Worm (Caenorhabditis elegans) whole organism, young adult: Measurements from ENCODE around the gene phat-7.

ENCODE experiments used
- B0019.2 ChIP-seq: fragments of 200-800 bp; sonication (Bioruptor generic); conservative IDR thresholded peaks from 2 replicates; pipeline ENCODE4 v1.3.6; 2022; ENCODE audit warnings: missing genetic modification reagents, missing genetic modification characterization, missing compliant biosample characterization
- F10E7.11 ChIP-seq: sonication (generic microtip); optimal IDR thresholded peaks from 2 replicates; lab custom pipeline; 2017; ENCODE audit warnings: mild to moderate bottlenecking, missing genetic modification characterization, moderate library complexity, missing compliant biosample characterization
- F22D6.2 ChIP-seq: sonication (generic microtip); optimal IDR thresholded peaks from 2 replicates; lab custom pipeline; 2016; ENCODE audit warnings: mild to moderate bottlenecking, missing genetic modification characterization, missing compliant biosample characterization
- F23B12.7 ChIP-seq: sonication (generic microtip); optimal IDR thresholded peaks from 2 replicates; lab custom pipeline; 2017; ENCODE audit warnings: missing genetic modification characterization, mild to moderate bottlenecking, missing compliant biosample characterization, antibody characterized with exemption, moderate library complexity; ENCODE audit not compliant: insufficient read depth
- F37B4.10 ChIP-seq: fragments of 200-800 bp; sonication (Bioruptor generic); IDR thresholded peaks from 2 replicates; pipeline ENCODE4 v1.3.6; 2022; ENCODE audit warnings: missing genetic modification characterization, missing compliant biosample characterization
- Y53F4B.3 ChIP-seq: fragments of 200-800 bp; sonication (Bioruptor generic); IDR thresholded peaks from 2 replicates; pipeline ENCODE4 v1.3.6; 2022; ENCODE audit warnings: missing genetic modification reagents, missing genetic modification characterization, missing compliant biosample characterization
- Y53G8AR.9 ChIP-seq: fragments of 200-800 bp; sonication (Bioruptor generic); conservative IDR thresholded peaks from 2 replicates; pipeline ENCODE4 v1.3.6; 2022; ENCODE audit warnings: missing genetic modification reagents, missing genetic modification characterization, missing compliant biosample characterization
- Y79H2A.3 ChIP-seq: fragments of 200-800 bp; sonication (Bioruptor generic); conservative IDR thresholded peaks from 2 replicates; pipeline ENCODE4 v1.3.6; 2022; ENCODE audit warnings: missing genetic modification reagents, missing genetic modification characterization, missing compliant biosample characterization
- ZK185.1 ChIP-seq: sonication (generic microtip); optimal IDR thresholded peaks from 2 replicates; lab custom pipeline; 2016; ENCODE audit warnings: mild to moderate bottlenecking, missing genetic modification characterization, missing compliant biosample characterization; ENCODE audit not compliant: poor library complexity, severe bottlenecking
- aptf-2 ChIP-seq: fragments of 200-800 bp; sonication (Bioruptor generic); conservative IDR thresholded peaks from 2 replicates; pipeline ENCODE4 v1.3.6; 2022; ENCODE audit warnings: missing genetic modification reagents, missing genetic modification characterization, missing compliant biosample characterization
- atf-7 ChIP-seq: sonication (generic microtip); optimal IDR thresholded peaks from 2 replicates; lab custom pipeline; 2017; ENCODE audit warnings: mild to moderate bottlenecking, missing genetic modification characterization, missing compliant biosample characterization
- athp-1 ChIP-seq: sonication (generic microtip); optimal IDR thresholded peaks from 2 replicates; lab custom pipeline; 2017; ENCODE audit warnings: mild to moderate bottlenecking, missing genetic modification characterization, missing compliant biosample characterization
- bed-2 ChIP-seq: fragments of 200-800 bp; sonication (Bioruptor generic); IDR thresholded peaks from 2 replicates; pipeline ENCODE4 v1.3.6; 2022; ENCODE audit warnings: missing genetic modification reagents, missing genetic modification characterization, missing compliant biosample characterization
- cebp-1 ChIP-seq, 2 experiments: fragments of 200-800 bp in 1 of 2; sonication (Bioruptor generic) in 1 of 2; sonication (generic microtip) in 1 of 2; IDR thresholded peaks in 1 of 2; optimal IDR thresholded peaks in 1 of 2; 2 replicates each; pipeline versions ENCODE4 v1.3.6 to Lab custom; 2017 to 2022; ENCODE audit warnings: missing compliant biosample characterization in 2 of 2, missing genetic modification characterization in 2 of 2, mild to moderate bottlenecking in 1 of 2, missing genetic modification reagents in 1 of 2, moderate library complexity in 1 of 2
- ceh-40 ChIP-seq: fragments of 200-800 bp; sonication (Bioruptor generic); IDR thresholded peaks from 2 replicates; pipeline ENCODE4 v1.3.6; 2022; ENCODE audit warnings: missing genetic modification characterization, missing compliant biosample characterization
- egrh-3 ChIP-seq: fragments of 200-800 bp; sonication (Bioruptor generic); IDR thresholded peaks from 2 replicates; pipeline ENCODE4 v1.3.6; 2022; ENCODE audit warnings: missing genetic modification reagents, missing genetic modification characterization, missing compliant biosample characterization
- ets-4 ChIP-seq: fragments of 200-800 bp; sonication (Bioruptor generic); optimal IDR thresholded peaks from 2 replicates; lab custom pipeline; 2018; ENCODE audit warnings: mild to moderate bottlenecking, missing genetic modification characterization, missing compliant biosample characterization
- fkh-3 ChIP-seq: sonication (generic microtip); optimal IDR thresholded peaks from 2 replicates; lab custom pipeline; 2016; ENCODE audit warnings: mild to moderate bottlenecking, missing genetic modification characterization, missing compliant biosample characterization
- gei-17 ChIP-seq: fragments of 200-800 bp; sonication (Bioruptor generic); optimal IDR thresholded peaks from 2 replicates; lab custom pipeline; 2018; ENCODE audit warnings: mild to moderate bottlenecking, missing genetic modification characterization, missing compliant biosample characterization
- hmg-20 ChIP-seq: fragments of 200-800 bp; sonication (Bioruptor generic); IDR thresholded peaks from 2 replicates; pipeline ENCODE4 v1.3.6; 2022; ENCODE audit warnings: missing genetic modification reagents, missing genetic modification characterization, missing compliant biosample characterization
- hrde-1 ChIP-seq: sonication (generic microtip); optimal IDR thresholded peaks from 2 replicates; lab custom pipeline; 2016; ENCODE audit warnings: missing genetic modification characterization, mild to moderate bottlenecking, missing compliant biosample characterization, moderate library complexity, missing genotype, missing genetic modification reagents, borderline replicate concordance
- hsf-1 ChIP-seq: fragments of 200-800 bp; sonication (Bioruptor generic); IDR thresholded peaks from 2 replicates; pipeline ENCODE4 v1.3.6; 2022; ENCODE audit warnings: missing genetic modification reagents, missing genetic modification characterization, missing compliant biosample characterization
- let-526 ChIP-seq: fragments of 200-800 bp; sonication (Bioruptor generic); IDR thresholded peaks from 2 replicates; pipeline ENCODE4 v1.3.6; 2022; ENCODE audit warnings: missing genetic modification reagents, missing genetic modification characterization, missing compliant biosample characterization
- let-607 ChIP-seq, 2 experiments: fragments of 200-800 bp in 1 of 2; sonication (Bioruptor generic) in 1 of 2; sonication (generic microtip) in 1 of 2; optimal IDR thresholded peaks; 2 replicates each; lab custom pipeline; 2016 to 2018; ENCODE audit warnings: mild to moderate bottlenecking in 2 of 2, missing compliant biosample characterization in 2 of 2, missing genetic modification characterization in 2 of 2, moderate library complexity in 2 of 2, missing genotype in 1 of 2
- lin-40 ChIP-seq: sonication (generic microtip); optimal IDR thresholded peaks from 2 replicates; lab custom pipeline; 2016; ENCODE audit warnings: missing genetic modification characterization, mild to moderate bottlenecking, missing compliant biosample characterization, missing genotype, missing genetic modification reagents
- lsy-27 ChIP-seq: sonication (generic microtip); optimal IDR thresholded peaks from 2 replicates; lab custom pipeline; 2017; ENCODE audit warnings: missing genetic modification characterization, mild to moderate bottlenecking, missing compliant biosample characterization, antibody characterized with exemption, missing genotype, borderline replicate concordance; ENCODE audit not compliant: insufficient read depth
- mel-28 ChIP-seq: sonication (generic microtip); optimal IDR thresholded peaks from 2 replicates; lab custom pipeline; 2016; ENCODE audit warnings: borderline replicate concordance, mild to moderate bottlenecking, missing genetic modification characterization, missing compliant biosample characterization
- mxl-1 ChIP-seq: sonication (generic microtip); optimal IDR thresholded peaks from 2 replicates; lab custom pipeline; 2016; ENCODE audit warnings: missing genetic modification characterization, missing compliant biosample characterization
- nfya-2 ChIP-seq: fragments of 200-800 bp; sonication (Bioruptor generic); IDR thresholded peaks from 2 replicates; pipeline ENCODE4 v1.3.6; 2022; ENCODE audit warnings: missing genetic modification reagents, missing genetic modification characterization, missing compliant biosample characterization
- nhr-120 ChIP-seq: fragments of 200-800 bp; sonication (Bioruptor generic); IDR thresholded peaks from 2 replicates; pipeline ENCODE4 v1.3.6; 2022; ENCODE audit warnings: missing genetic modification characterization, missing compliant biosample characterization
- nhr-179 ChIP-seq: sonication (generic microtip); optimal IDR thresholded peaks from 2 replicates; lab custom pipeline; 2016; ENCODE audit warnings: mild to moderate bottlenecking, missing genetic modification characterization, missing compliant biosample characterization
- nhr-90 ChIP-seq: sonication (generic microtip); optimal IDR thresholded peaks from 2 replicates; lab custom pipeline; 2016; ENCODE audit warnings: missing genotype, mild to moderate bottlenecking, missing genetic modification characterization, missing compliant biosample characterization
- pbrm-1 ChIP-seq: fragments of 200-800 bp; sonication (Bioruptor generic); IDR thresholded peaks from 2 replicates; pipeline ENCODE4 v1.3.6; 2022; ENCODE audit warnings: missing genetic modification reagents, missing genetic modification characterization, missing compliant biosample characterization
- rpc-1 ChIP-seq, 2 experiments: fragments of 150-350 bp in 1 of 2; sonication (generic microtip) in 1 of 2; optimal IDR thresholded peaks; 2 replicates each; lab custom pipeline; 2014 to 2018; ENCODE audit warnings: missing biosample characterization in 1 of 2, missing genetic modification characterization in 1 of 2, missing genetic modification reagents in 1 of 2, missing genotype in 1 of 2
- unc-130 ChIP-seq: sonication (generic microtip); optimal IDR thresholded peaks from 2 replicates; lab custom pipeline; 2016; ENCODE audit warnings: missing genetic modification reagents, missing genetic modification characterization, missing compliant biosample characterization
- zim-3 ChIP-seq: sonication (generic microtip); optimal IDR thresholded peaks from 2 replicates; lab custom pipeline; 2017; ENCODE audit warnings: mild to moderate bottlenecking, missing genetic modification characterization, moderate library complexity, missing compliant biosample characterization
- ztf-25 ChIP-seq: fragments of 200-800 bp; sonication (Bioruptor generic); IDR thresholded peaks from 2 replicates; pipeline ENCODE4 v1.3.6; 2022; ENCODE audit warnings: missing genetic modification reagents, missing genetic modification characterization, missing compliant biosample characterization

phat-7 gene

DNA sequence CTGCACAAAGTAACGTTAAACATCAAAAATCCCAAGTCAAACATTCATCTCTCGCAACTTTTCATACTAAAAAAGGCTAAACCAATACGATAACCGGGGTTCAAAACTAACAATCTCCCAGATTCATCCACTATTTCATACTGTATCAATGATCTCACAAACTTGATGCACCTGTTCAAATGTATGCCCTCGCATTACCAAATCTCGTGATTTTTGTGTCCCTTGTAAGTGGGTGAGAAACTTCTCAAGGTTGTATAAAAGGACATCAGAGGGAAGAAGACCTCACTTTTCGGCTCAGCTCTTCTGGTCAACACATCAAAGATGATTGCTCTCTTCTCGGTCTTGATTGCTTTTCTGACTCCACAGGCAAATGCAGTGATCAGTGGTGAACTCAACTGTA lies 2.6 kb upstream of the phat-7 start, which contains the start of gene phat-3:
Gene phat-3 (plus strand): TSS at position 301 of the 400 bp plus-strand sequence.
- 0 out of 2 replicates have a peak, but pooled peaks have one; percentile 52 for TF ChIP-seq F37B4.10 (GFP tag; lab: Robert Waterston, UW)
- TF ChIP-seq cebp-1 (GFP tag; IDR thresholded peaks at IDR 0.05; lab: Robert Waterston, UW): no peak
- no peak for TF ChIP-seq cebp-1 (tag; optimal IDR thresholded peaks at IDR 0.05; lab: Kevin White, UChicago)

DNA sequence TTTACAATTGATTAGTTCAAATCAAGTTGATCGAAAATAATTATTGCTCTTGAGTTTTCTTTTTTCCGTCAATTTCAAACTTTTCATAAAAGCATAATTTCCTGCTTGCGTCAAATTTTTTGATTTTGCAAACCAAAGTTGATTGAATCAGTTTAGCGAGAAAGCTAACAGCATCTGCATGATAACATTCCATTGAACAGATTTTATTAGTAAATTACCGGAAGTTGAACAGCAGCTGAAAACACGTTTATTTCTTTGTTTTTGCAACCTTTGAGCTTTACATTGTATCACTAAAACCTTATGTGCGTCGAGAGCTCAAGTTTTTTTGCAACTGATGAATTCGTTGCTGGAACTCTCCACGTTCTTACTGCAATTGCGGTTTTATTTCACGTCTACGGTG lies 1.3 kb downstream of the phat-7 start, which contains the start of gene srh-169:
Gene srh-169 (plus strand): TSS at position 301 of the 400 bp plus-strand sequence.
- TF ChIP-seq lsy-27 (tag; lab: Kevin White, UChicago) (no peak), nhr-90 (tag; lab: Kevin White, UChicago) (no peak), ceh-40 (GFP tag; lab: Robert Waterston, UW) (no peak), egrh-3 (no peak), nhr-120 (GFP tag; lab: Robert Waterston, UW) (no peak), unc-130 (GFP tag; lab: Kevin White, UChicago) (no peak), mel-28 (tag; lab: Kevin White, UChicago) (no peak), nhr-179 (no peak), let-607 (tag; optimal IDR thresholded peaks at IDR 0.05; lab: Kevin White, UChicago) (no peak), Y79H2A.3 (GFP tag; lab: Robert Waterston, UW) (no peak), nfya-2 (GFP tag; lab: Robert Waterston, UW) (no peak), hmg-20 (GFP tag; lab: Robert Waterston, UW) (no peak), atf-7 (no peak), fkh-3 (tag; lab: Kevin White, UChicago) (no peak), F37B4.10 (GFP tag; lab: Robert Waterston, UW) (no peak), ZK185.1 (tag; lab: Kevin White, UChicago) (no peak), aptf-2 (no peak), zim-3 (tag; lab: Kevin White, UChicago) (no peak), let-526 (GFP tag; lab: Robert Waterston, UW) (no peak)
- TF ChIP-seq, all 124 proteins: peak for 0

DNA sequence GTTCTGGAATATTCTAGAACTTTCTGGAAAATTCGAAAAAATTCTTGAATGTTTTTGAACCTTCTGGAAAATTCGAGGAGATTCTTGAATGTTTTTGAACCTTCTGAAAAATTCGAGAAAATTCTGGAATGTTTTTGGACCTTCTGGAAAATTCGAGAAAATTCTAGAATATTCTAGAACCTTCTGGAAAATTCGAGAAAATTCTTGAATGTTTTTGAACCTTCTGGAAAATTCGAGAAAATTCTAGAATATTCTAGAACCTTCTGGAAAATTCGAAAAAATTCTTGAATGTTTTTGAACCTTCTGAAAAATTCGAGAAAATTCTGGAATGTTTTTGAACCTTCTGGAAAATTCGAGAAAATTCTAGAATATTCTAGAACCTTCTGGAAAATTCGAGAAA lies 4.6 kb downstream of the phat-7 start:
- TF ChIP-seq hsf-1: peak; percentile 93
- TF ChIP-seq, all 124 proteins: peak for 1; not testable (repeated sequence) for 123

DNA sequence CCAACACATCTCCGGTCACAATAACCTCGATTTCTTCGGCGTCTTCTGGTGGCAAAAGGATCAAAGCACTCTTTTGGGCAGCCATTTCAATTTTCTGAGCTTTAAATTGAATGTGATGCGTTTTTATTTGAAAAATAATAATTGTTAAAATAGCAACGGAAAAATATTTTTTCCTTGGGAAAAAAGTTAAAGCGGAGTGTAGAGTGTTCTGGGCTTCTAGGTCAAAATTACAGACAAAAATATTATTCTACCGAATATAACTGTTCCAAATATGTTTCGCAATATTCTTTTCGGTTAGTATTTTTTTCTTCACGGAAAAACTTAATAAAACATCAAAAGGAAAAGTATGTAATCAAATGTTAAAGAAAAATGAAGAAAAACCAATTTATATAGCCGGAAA lies 8.8 kb downstream of the phat-7 start, which contains the start of gene djr-1.2:
Gene djr-1.2 (minus strand): TSS at position 101 of the 400 bp plus-strand sequence.
- no peak for TF ChIP-seq rpc-1 (optimal IDR thresholded peaks at IDR 0.05; lab: Kevin White, UChicago)
- no peak for TF ChIP-seq rpc-1 (tag; optimal IDR thresholded peaks at IDR 0.05; lab: Kevin White, UChicago)
- TF ChIP-seq lin-40 (tag; lab: Kevin White, UChicago): no peak
- no peak for TF ChIP-seq F23B12.7 (tag; lab: Kevin White, UChicago)
- no peak for TF ChIP-seq gei-17 (GFP tag; lab: Kevin White, UChicago)
- TF ChIP-seq F10E7.11 (tag; lab: Kevin White, UChicago): no peak
- TF ChIP-seq athp-1 (tag; lab: Kevin White, UChicago): no peak
- no peak for TF ChIP-seq ztf-25
- no peak for TF ChIP-seq hrde-1 (tag; lab: Kevin White, UChicago)
- no peak for TF ChIP-seq F22D6.2 (tag; lab: Kevin White, UChicago)
- TF ChIP-seq Y53G8AR.9 (GFP tag; lab: Robert Waterston, UW): no peak
- TF ChIP-seq bed-2 (GFP tag; lab: Robert Waterston, UW): no peak
- TF ChIP-seq pbrm-1 (GFP tag; lab: Robert Waterston, UW): no peak
- no peak for TF ChIP-seq ets-4 (GFP tag; lab: Kevin White, UChicago)
- no peak for TF ChIP-seq let-526 (GFP tag; lab: Robert Waterston, UW)
- TF ChIP-seq mxl-1 (tag; lab: Kevin White, UChicago): no peak
- TF ChIP-seq Y53F4B.3 (GFP tag; lab: Robert Waterston, UW): no peak
- TF ChIP-seq nhr-90 (tag; lab: Kevin White, UChicago): no peak
- no peak for TF ChIP-seq B0019.2 (GFP tag; lab: Robert Waterston, UW)
